Worm (Caenorhabditis elegans) whole organism, young adult: Measurements from ENCODE around the gene F26D2.13.

Experiments
- efl-1 ChIP-seq: fragments of 150-350 bp; optimal IDR thresholded peaks from 2 replicates; lab custom pipeline; 2014; ENCODE audit warnings: missing biosample characterization, missing genetic modification reagents, missing genetic modification characterization
- mel-28 ChIP-seq: sonication (generic microtip); optimal IDR thresholded peaks from 2 replicates; lab custom pipeline; 2016; ENCODE audit warnings: borderline replicate concordance, mild to moderate bottlenecking, missing genetic modification characterization, missing compliant biosample characterization
- unc-130 ChIP-seq: sonication (generic microtip); optimal IDR thresholded peaks from 2 replicates; lab custom pipeline; 2016; ENCODE audit warnings: missing genetic modification reagents, missing genetic modification characterization, missing compliant biosample characterization

- TF ChIP-seq mel-28 (tag; lab: Kevin White, UChicago) (no peak), efl-1 (GFP tag; lab: Kevin White, UChicago) (peak; percentile 73), unc-130 (GFP tag; lab: Kevin White, UChicago) (peak; percentile 53)
Measured at ce11 chrV:16401519-16401918, 33.9 kb downstream of the F26D2.13 start, which contains the start of gene F13A7.14.
